Worm (Caenorhabditis elegans): ENCODE results near the gene nmur-2.

ce11 chrII:155904-156303 is 31.1 kb upstream of the nmur-2 start, which contains the start of gene mrpl-28:
- TF ChIP-seq sptf-1 (tag; optimal IDR thresholded peaks at IDR 0.05) (peak; percentile 15), ces-1 (GFP tag; optimal IDR thresholded peaks at IDR 0.05) (peak; percentile 81)
